Fruit fly (Drosophila melanogaster) whole organism, embryonic: ENCODE data around the gene r-cup.

Experiments
- Adf1 ChIP-seq: fragments of 200-800 bp; sonication (Bioruptor generic); IDR thresholded peaks from 2 replicates; pipeline ENCODE4 v1.3.6; 2022; ENCODE audit warnings: missing biosample characterization, missing genetic modification characterization
- Atf-2 ChIP-seq: fragments of 200-800 bp; sonication (Bioruptor generic); optimal IDR thresholded peaks from 2 replicates; lab custom pipeline; 2016; ENCODE audit warnings: missing biosample characterization, missing genetic modification characterization
- BEAF-32 ChIP-seq: fragments of 200-800 bp; sonication (Bioruptor generic); optimal IDR thresholded peaks from 3 replicates; lab custom pipeline; 2017; ENCODE audit warnings: missing biosample characterization, missing genetic modification characterization, mild to moderate bottlenecking, moderate library complexity, missing genetic modification reagents
- CG10366 ChIP-seq: fragments of 200-800 bp; sonication (Bioruptor generic); IDR thresholded peaks from 2 replicates; pipeline ENCODE4 v1.3.6; 2022; ENCODE audit warnings: missing biosample characterization, missing genetic modification characterization
- CG10543 ChIP-seq: fragments of 200-800 bp; sonication (Bioruptor generic); optimal IDR thresholded peaks from 3 replicates; lab custom pipeline; 2017; ENCODE audit warnings: missing biosample characterization, mild to moderate bottlenecking, missing genetic modification characterization, moderate library complexity
- CG10979 ChIP-seq: fragments of 200-800 bp; sonication (Bioruptor generic); optimal IDR thresholded peaks from 2 replicates; lab custom pipeline; 2018; ENCODE audit warnings: missing biosample characterization, mild to moderate bottlenecking, missing genetic modification characterization, moderate library complexity
- CG12744 ChIP-seq: fragments of 200-800 bp; sonication (Bioruptor generic); optimal IDR thresholded peaks from 2 replicates; lab custom pipeline; 2016; ENCODE audit warnings: missing biosample characterization, missing genetic modification characterization
- CG15011 ChIP-seq: fragments of 200-800 bp; sonication (Bioruptor generic); optimal IDR thresholded peaks from 3 replicates; lab custom pipeline; 2018; ENCODE audit warnings: missing biosample characterization, mild to moderate bottlenecking, missing genetic modification characterization
- CG1647 ChIP-seq: fragments of 200-800 bp; sonication (Bioruptor generic); optimal IDR thresholded peaks from 3 replicates; lab custom pipeline; 2016; ENCODE audit warnings: missing biosample characterization, missing genetic modification characterization
- CG17802 ChIP-seq: fragments of 200-800 bp; sonication (Bioruptor generic); optimal IDR thresholded peaks from 2 replicates; lab custom pipeline; 2018; ENCODE audit warnings: missing biosample characterization, mild to moderate bottlenecking, missing genetic modification characterization, moderate library complexity
- CG18599 ChIP-seq: fragments of 200-800 bp; sonication (Bioruptor generic); optimal IDR thresholded peaks from 3 replicates; lab custom pipeline; 2017; ENCODE audit warnings: missing biosample characterization, missing genetic modification characterization, mild to moderate bottlenecking, moderate library complexity, missing genetic modification reagents
- CG31365 ChIP-seq: fragments of 200-800 bp; sonication (Bioruptor generic); optimal IDR thresholded peaks from 2 replicates; lab custom pipeline; 2018; ENCODE audit warnings: missing biosample characterization, mild to moderate bottlenecking, missing genetic modification characterization
- CG32767 ChIP-seq: fragments of 200-800 bp; sonication (Bioruptor generic); IDR thresholded peaks from 2 replicates; pipeline ENCODE4 v1.3.6; 2022; ENCODE audit warnings: missing biosample characterization, missing genetic modification characterization
- CG6272 ChIP-seq: fragments of 200-800 bp; sonication (Bioruptor generic); IDR thresholded peaks from 2 replicates; pipeline ENCODE4 v1.3.6; 2022; ENCODE audit warnings: missing biosample characterization, missing genetic modification characterization
- CG7987 ChIP-seq: fragments of 200-800 bp; sonication (Bioruptor generic); optimal IDR thresholded peaks from 2 replicates; lab custom pipeline; 2018; ENCODE audit warnings: missing biosample characterization, mild to moderate bottlenecking, missing genetic modification characterization, moderate library complexity
- CG8089 ChIP-seq: fragments of 200-800 bp; sonication (Bioruptor generic); optimal IDR thresholded peaks from 3 replicates; lab custom pipeline; 2016; ENCODE audit warnings: missing biosample characterization, missing genetic modification characterization
- CoRest ChIP-seq: fragments of 200-800 bp; sonication (Bioruptor generic); optimal IDR thresholded peaks from 3 replicates; lab custom pipeline; 2018; ENCODE audit warnings: missing biosample characterization, mild to moderate bottlenecking, missing genetic modification characterization, moderate library complexity
- Dad ChIP-seq: fragments of 200-800 bp; sonication (Bioruptor generic); optimal IDR thresholded peaks from 3 replicates; lab custom pipeline; 2016; ENCODE audit warnings: missing biosample characterization, missing genetic modification characterization
- Dref ChIP-seq: fragments of 200-800 bp; sonication (Bioruptor generic); IDR thresholded peaks from 2 replicates; pipeline ENCODE4 v1.3.6; 2022; ENCODE audit warnings: missing biosample characterization, missing genetic modification characterization
- Fer2 ChIP-seq: fragments of 200-800 bp; sonication (Bioruptor generic); optimal IDR thresholded peaks from 2 replicates; lab custom pipeline; 2018; ENCODE audit warnings: missing biosample characterization, mild to moderate bottlenecking, missing genetic modification characterization, moderate library complexity
- Nf-YC ChIP-seq: fragments of 200-800 bp; optimal IDR thresholded peaks from 3 replicates; lab custom pipeline; 2019; ENCODE audit warnings: missing biosample characterization, mild to moderate bottlenecking, missing genetic modification characterization, moderate library complexity
- Rfx ChIP-seq: fragments of 200-800 bp; sonication (Bioruptor generic); IDR thresholded peaks from 2 replicates; pipeline ENCODE4 v1.3.6; 2022; ENCODE audit warnings: missing biosample characterization, missing genetic modification characterization
- Side ChIP-seq: fragments of 200-800 bp; sonication (Bioruptor generic); optimal IDR thresholded peaks from 2 replicates; lab custom pipeline; 2016; ENCODE audit warnings: missing biosample characterization, missing genetic modification characterization
- Sin3A ChIP-seq: fragments of >200 bp; optimal IDR thresholded peaks from 2 replicates; lab custom pipeline; 2018
- Sox100B ChIP-seq: fragments of 200-800 bp; sonication (Bioruptor generic); optimal IDR thresholded peaks from 3 replicates; lab custom pipeline; 2018; ENCODE audit warnings: missing biosample characterization, mild to moderate bottlenecking, missing genetic modification characterization
- Ssrp ChIP-seq: fragments of 200-800 bp; sonication (Bioruptor generic); optimal IDR thresholded peaks from 2 replicates; lab custom pipeline; 2018; ENCODE audit warnings: missing biosample characterization, mild to moderate bottlenecking, missing genetic modification characterization, moderate library complexity
- Tbp ChIP-seq: fragments of >200 bp; optimal IDR thresholded peaks from 2 replicates; lab custom pipeline; 2018; ENCODE audit warnings: missing biosample characterization, missing genetic modification characterization
- Xrp1 ChIP-seq: fragments of 200-800 bp; sonication (Bioruptor generic); IDR thresholded peaks from 2 replicates; pipeline ENCODE4 v1.3.6; 2022; ENCODE audit warnings: missing biosample characterization, missing genetic modification characterization
- ab ChIP-seq: fragments of 200-800 bp; sonication (Bioruptor generic); optimal IDR thresholded peaks from 2 replicates; lab custom pipeline; 2016; ENCODE audit warnings: missing biosample characterization, missing genetic modification characterization
- ase ChIP-seq: fragments of 200-800 bp; sonication (Bioruptor generic); IDR thresholded peaks from 3 replicates; pipeline ENCODE4 v1.3.6; 2022; ENCODE audit warnings: missing biosample characterization, missing genetic modification characterization
- cad ChIP-seq: fragments of >200 bp; optimal IDR thresholded peaks from 2 replicates; lab custom pipeline; 2017; ENCODE audit warnings: missing biosample characterization, missing genetic modification characterization
- dati ChIP-seq: fragments of 200-800 bp; sonication (Bioruptor generic); IDR thresholded peaks from 2 replicates; pipeline ENCODE4 v1.3.6; 2022; ENCODE audit warnings: missing biosample characterization, missing genetic modification characterization
- en ChIP-seq: fragments of 200-800 bp; sonication (Bioruptor generic); optimal IDR thresholded peaks from 2 replicates; lab custom pipeline; 2016; ENCODE audit warnings: missing biosample characterization, missing genetic modification characterization
- gsb ChIP-seq: fragments of 200-800 bp; sonication (Bioruptor generic); IDR thresholded peaks from 2 replicates; pipeline ENCODE4 v1.3.6; 2022; ENCODE audit warnings: missing biosample characterization, missing genetic modification characterization
- hth ChIP-seq: fragments of >200 bp; optimal IDR thresholded peaks from 2 replicates; lab custom pipeline; 2017; ENCODE audit warnings: inconsistent platforms
- nau ChIP-seq: fragments of 200-800 bp; sonication (Bioruptor generic); optimal IDR thresholded peaks from 3 replicates; lab custom pipeline; 2017; ENCODE audit warnings: missing biosample characterization, mild to moderate bottlenecking, missing genetic modification characterization, missing genetic modification reagents
- nom ChIP-seq: fragments of 200-800 bp; sonication (Bioruptor generic); optimal IDR thresholded peaks from 2 replicates; lab custom pipeline; 2017; ENCODE audit warnings: missing biosample characterization, missing genetic modification characterization, mild to moderate bottlenecking, moderate library complexity, missing genetic modification reagents
- oc ChIP-seq: fragments of 200-800 bp; sonication (Bioruptor generic); optimal IDR thresholded peaks from 2 replicates; lab custom pipeline; 2018; ENCODE audit warnings: missing biosample characterization, mild to moderate bottlenecking, missing genetic modification characterization, moderate library complexity
- odd ChIP-seq: fragments of 200-800 bp; sonication (Bioruptor generic); optimal IDR thresholded peaks from 2 replicates; lab custom pipeline; 2017; ENCODE audit warnings: missing biosample characterization, mild to moderate bottlenecking, missing genetic modification characterization
- otp ChIP-seq: fragments of 200-800 bp; sonication (Bioruptor generic); IDR thresholded peaks from 3 replicates; pipeline ENCODE4, ENCODE4 v1.3.6; 2022; ENCODE audit warnings: missing biosample characterization, missing genetic modification characterization
- pho ChIP-seq: fragments of 200-800 bp; sonication (Bioruptor generic); optimal IDR thresholded peaks from 2 replicates; lab custom pipeline; 2016; ENCODE audit warnings: missing biosample characterization, missing genetic modification characterization
- prd ChIP-seq, 3 experiments: fragments of >200 bp in 2 of 3; fragments of 200-800 bp in 1 of 3; sonication (Bioruptor generic) in 1 of 3; optimal IDR thresholded peaks in 2 of 3; IDR thresholded peaks in 1 of 3; 2 replicates in 2 of 3; 3 replicates in 1 of 3; pipeline versions ENCODE4 v1.3.6 to Lab custom; 2017 to 2022; ENCODE audit warnings: missing biosample characterization in 1 of 3, missing genetic modification characterization in 1 of 3
- pros ChIP-seq: fragments of 200-800 bp; sonication (Bioruptor generic); optimal IDR thresholded peaks from 3 replicates; lab custom pipeline; 2019; ENCODE audit warnings: missing biosample characterization, mild to moderate bottlenecking, missing genetic modification characterization, moderate library complexity
- ranshi ChIP-seq: fragments of 200-800 bp; sonication (Bioruptor generic); IDR thresholded peaks from 2 replicates; pipeline ENCODE4 v1.3.6; 2022; ENCODE audit warnings: missing biosample characterization, missing genetic modification characterization
- ro ChIP-seq: fragments of 200-800 bp; sonication (Bioruptor generic); IDR thresholded peaks from 2 replicates; pipeline ENCODE4 v1.3.6; 2022; ENCODE audit warnings: missing biosample characterization, missing genetic modification characterization
- sc ChIP-seq, 3 experiments: fragments of >200 bp in 2 of 3; fragments of 200-800 bp in 1 of 3; sonication (Bioruptor generic) in 1 of 3; optimal IDR thresholded peaks; 2 replicates in 2 of 3; 3 replicates in 1 of 3; lab custom pipeline; 2017; ENCODE audit warnings: mild to moderate bottlenecking in 1 of 3, missing biosample characterization in 1 of 3, missing genetic modification characterization in 1 of 3, missing genetic modification reagents in 1 of 3
- sob ChIP-seq: fragments of 200-800 bp; sonication (Bioruptor generic); IDR thresholded peaks from 2 replicates; pipeline ENCODE4 v1.3.6; 2022; ENCODE audit warnings: missing biosample characterization, missing genetic modification characterization
- ssp ChIP-seq: fragments of 200-800 bp; sonication (Bioruptor generic); IDR thresholded peaks from 2 replicates; pipeline ENCODE4 v1.3.6; 2022; ENCODE audit warnings: missing biosample characterization, missing genetic modification characterization

r-cup gene

dm6 chrX:21045448-21045941, 19.8 kb upstream of the r-cup start (continued):
- peak; percentile 35 for TF ChIP-seq Sox100B (GFP tag; lab: Kevin White, UChicago)
- no peak for TF ChIP-seq en (GFP tag; lab: Kevin White, UChicago)
- no peak for TF ChIP-seq pros (GFP tag; lab: Kevin White, UChicago)
- peak; percentile 76 for TF ChIP-seq nom (GFP tag; lab: Kevin White, UChicago)
- TF ChIP-seq CG32767 (GFP tag; lab: Robert Waterston, UW): no peak
- no peak for TF ChIP-seq ro (GFP tag; lab: Robert Waterston, UW)
- TF ChIP-seq CG18599 (GFP tag; lab: Kevin White, UChicago): no peak
- TF ChIP-seq ssp (GFP tag; lab: Robert Waterston, UW): no peak
- no peak for TF ChIP-seq nau (GFP tag; lab: Kevin White, UChicago)
- no peak for TF ChIP-seq ranshi (GFP tag; lab: Robert Waterston, UW)
- TF ChIP-seq CoRest (tag; lab: Kevin White, UChicago): peak; percentile 17
- no peak for TF ChIP-seq CG10366
- TF ChIP-seq Xrp1: peak; percentile 67
- TF ChIP-seq ab (GFP tag; lab: Kevin White, UChicago): no peak
- peak; percentile 64 for TF ChIP-seq CG10979
- TF ChIP-seq Ssrp: no peak
- no peak for TF ChIP-seq oc (tag; lab: Kevin White, UChicago)
- no peak for TF ChIP-seq dati
- TF ChIP-seq Sin3A (lab: Kevin White, UChicago): no peak
- TF ChIP-seq Atf-2 (GFP tag; lab: Kevin White, UChicago): no peak
- TF ChIP-seq cad: no peak
- no peak for TF ChIP-seq Dad (GFP tag; lab: Kevin White, UChicago)
- TF ChIP-seq sob (GFP tag; lab: Robert Waterston, UW): no peak
- no peak for TF ChIP-seq CG8089 (GFP tag; lab: Kevin White, UChicago)
- TF ChIP-seq CG17802 (tag; lab: Kevin White, UChicago): no peak
- no peak for TF ChIP-seq CG15011 (GFP tag; lab: Kevin White, UChicago)
- TF ChIP-seq CG7987: peak; percentile 35
- no peak for TF ChIP-seq Adf1
- TF ChIP-seq Nf-YC: no peak
- no peak for TF ChIP-seq pho (GFP tag; lab: Kevin White, UChicago)
- no peak for TF ChIP-seq Side
- no peak for TF ChIP-seq CG6272 (GFP tag; lab: Robert Waterston, UW)
- TF ChIP-seq hth (lab: Kevin White, UChicago): no peak
- TF ChIP-seq CG10543: no peak
- no peak for TF ChIP-seq CG31365 (tag; lab: Kevin White, UChicago)
- TF ChIP-seq sc (optimal IDR thresholded peaks at IDR 0.05; lab: Kevin White, UChicago): no peak
- TF ChIP-seq sc (GFP tag; optimal IDR thresholded peaks at IDR 0.05; lab: Kevin White, UChicago): no peak
- no peak for TF ChIP-seq BEAF-32 (GFP tag; lab: Kevin White, UChicago)
- no peak for TF ChIP-seq Dref
- TF ChIP-seq odd (GFP tag; lab: Kevin White, UChicago): no peak
- no peak for TF ChIP-seq CG1647
- no peak for TF ChIP-seq ase (GFP tag; lab: Robert Waterston, UW)
- TF ChIP-seq gsb (GFP tag; lab: Robert Waterston, UW): no peak
- TF ChIP-seq Fer2 (tag; lab: Kevin White, UChicago): no peak
- no peak for TF ChIP-seq Tbp
- no peak; the same call in 1 of the 2 replicates for TF ChIP-seq Rfx
- no peak for TF ChIP-seq otp (GFP tag; lab: Robert Waterston, UW)
- no peak for TF ChIP-seq prd (optimal IDR thresholded peaks at IDR 0.05; lab: Kevin White, UChicago)
- TF ChIP-seq prd (GFP tag; IDR thresholded peaks at IDR 0.05; lab: Robert Waterston, UW): no peak
- no peak for TF ChIP-seq CG12744
